Fruit fly (Drosophila melanogaster) S2 (cell line): ENCODE measurements around the gene CG12017.

Experiments
- CG8478 ChIP-seq: fragments of >200 bp; optimal IDR thresholded peaks from 2 replicates; lab custom pipeline; 2018
- CTCF ChIP-seq, 2 experiments: fragments of >200 bp; optimal IDR thresholded peaks; 2 replicates each; lab custom pipeline; 2018

Gene CG12017

dm6 chr3L:3308676-3309613 is 28.9 kb downstream of the CG12017 start:
- TF ChIP-seq CTCF (optimal IDR thresholded peaks at IDR 0.05; lab: Kevin White, UChicago), result no peak

dm6 chr3L:3314049-3314448 is 34.0 kb downstream of the CG12017 start, which contains the start of gene Drsl2:
Gene Drsl2 (plus strand): TSS chr3L:3314349.
- TF ChIP-seq CG8478, result no peak
- no peak for TF ChIP-seq CTCF (optimal IDR thresholded peaks at IDR 0.05; lab: Kevin White, UChicago)

- no peak for TF ChIP-seq CTCF (optimal IDR thresholded peaks at IDR 0.05; lab: Kevin White, UChicago)
- no peak for TF ChIP-seq CG8478
These were observed 34.7 kb downstream of the CG12017 start, which contains the start of gene Drsl3 for dm6 chr3L:3314696-3315095. Gene Drsl3 (plus strand): TSS chr3L:3314996.

- no peak for TF ChIP-seq CG8478
- TF ChIP-seq CTCF (optimal IDR thresholded peaks at IDR 0.05; lab: Kevin White, UChicago), result no peak
These were observed 35.2 kb downstream of the CG12017 start, which contains the start of gene Drsl4 for dm6 chr3L:3315288-3315687. Gene Drsl4 (plus strand): TSS chr3L:3315620.

- TF ChIP-seq CTCF (optimal IDR thresholded peaks at IDR 0.05; lab: Kevin White, UChicago), result no peak
- no peak for TF ChIP-seq CG8478
These were observed 36.4 kb downstream of the CG12017 start, which contains the start of gene Drsl5 for dm6 chr3L:3316441-3316840. Gene Drsl5 (plus strand): TSS chr3L:3316781.

- peak in 1 of 2 experiments; percentile 14 for TF ChIP-seq CTCF (optimal IDR thresholded peaks at IDR 0.05; lab: Kevin White, UChicago)
- TF ChIP-seq CG8478, result no peak
These were observed 39.2 kb downstream of the CG12017 start, which contains the start of the genes PIG-C, CG12016 and Dpm2 for dm6 chr3L:3319223-3319643. Gene PIG-C (minus strand): TSS chr3L:3319232. Gene CG12016 (plus strand): TSS chr3L:3319555. Gene Dpm2 (plus strand): TSS chr3L:3319555.

- no peak for TF ChIP-seq CG8478
- TF ChIP-seq CTCF (optimal IDR thresholded peaks at IDR 0.05; lab: Kevin White, UChicago), result no peak
These were observed 40.1 kb downstream of the CG12017 start for dm6 chr3L:3319992-3320732.

- TF ChIP-seq CTCF (optimal IDR thresholded peaks at IDR 0.05; lab: Kevin White, UChicago), result no peak
- TF ChIP-seq CG8478, result no peak
These were observed 45.5 kb downstream of the CG12017 start for dm6 chr3L:3325597-3325924.

- TF ChIP-seq CTCF (optimal IDR thresholded peaks at IDR 0.05; lab: Kevin White, UChicago) (no peak), CG8478 (no peak)
These were observed 46.2 kb downstream of the CG12017 start, which contains the start of gene Gtpx for dm6 chr3L:3325925-3326903. Gene Gtpx (plus strand): TSS chr3L:3326265.

dm6 chr3L:3328771-3329170 is 48.7 kb downstream of the CG12017 start, which contains the start of gene Strip:
Gene Strip (minus strand): TSS chr3L:3328871.
- TF ChIP-seq CTCF (optimal IDR thresholded peaks at IDR 0.05; lab: Kevin White, UChicago) (no peak), CG8478 (no peak)

dm6 chr3L:3329763-3330162 is 49.7 kb downstream of the CG12017 start, which contains the start of gene CG14961:
Gene CG14961 (plus strand): TSS chr3L:3330063.
- no peak for TF ChIP-seq CG8478
- no peak for TF ChIP-seq CTCF (optimal IDR thresholded peaks at IDR 0.05; lab: Kevin White, UChicago)

dm6 chr3L:3334784-3335183 is 54.7 kb downstream of the CG12017 start, which contains the start of gene CG14969:
Gene CG14969 (minus strand): TSS chr3L:3334978.
- TF ChIP-seq CTCF (optimal IDR thresholded peaks at IDR 0.05; lab: Kevin White, UChicago) (no peak), CG8478 (no peak)

dm6 chr3L:3335688-3336087 is 55.6 kb downstream of the CG12017 start, which contains the start of gene Drsl1:
Gene Drsl1 (minus strand): TSS chr3L:3335788.
- TF ChIP-seq CG8478, result no peak
- no peak for TF ChIP-seq CTCF (optimal IDR thresholded peaks at IDR 0.05; lab: Kevin White, UChicago)
